Fruit fly (Drosophila melanogaster) whole organism, embryonic: ENCODE data around the gene yrt.
A peak's percentile ranks its signal among the peaks of the same experiment; 100 is the strongest.

Experiments
- Adf1 ChIP-seq: fragments of 200-800 bp; sonication (Bioruptor generic); IDR thresholded peaks from 2 replicates; pipeline ENCODE4 v1.3.6; 2022; ENCODE audit warnings: missing biosample characterization, missing genetic modification characterization
- B-H2 ChIP-seq: fragments of 200-800 bp; sonication (Bioruptor generic); optimal IDR thresholded peaks from 2 replicates; lab custom pipeline; 2018; ENCODE audit warnings: missing biosample characterization, mild to moderate bottlenecking, missing genetic modification characterization
- CG10431 ChIP-seq: fragments of 200-800 bp; sonication (Bioruptor generic); optimal IDR thresholded peaks from 3 replicates; lab custom pipeline; 2018; ENCODE audit warnings: missing biosample characterization, mild to moderate bottlenecking, missing genetic modification characterization
- CG10565 ChIP-seq: fragments of 200-800 bp; sonication (Bioruptor generic); optimal IDR thresholded peaks from 3 replicates; lab custom pipeline; 2016; ENCODE audit warnings: missing biosample characterization, mild to moderate bottlenecking, missing genetic modification characterization
- CG11247 ChIP-seq: fragments of 200-800 bp; sonication (Bioruptor generic); IDR thresholded peaks from 2 replicates; pipeline ENCODE4 v1.3.6; 2022; ENCODE audit warnings: missing biosample characterization, missing genetic modification characterization
- CG11696 ChIP-seq: fragments of 200-800 bp; sonication (Bioruptor generic); IDR thresholded peaks from 2 replicates; pipeline ENCODE4 v1.3.6; 2022; ENCODE audit warnings: missing biosample characterization, missing genetic modification characterization
- CG12236 ChIP-seq: fragments of 200-800 bp; sonication (Bioruptor generic); optimal IDR thresholded peaks from 2 replicates; lab custom pipeline; 2016; ENCODE audit warnings: missing biosample characterization, missing genetic modification characterization
- CG12299 ChIP-seq: fragments of 200-800 bp; sonication (Bioruptor generic); optimal IDR thresholded peaks from 2 replicates; lab custom pipeline; 2018; ENCODE audit warnings: missing biosample characterization, mild to moderate bottlenecking, missing genetic modification characterization
- CG15696 ChIP-seq: fragments of 200-800 bp; sonication (Bioruptor generic); optimal IDR thresholded peaks from 2 replicates; lab custom pipeline; 2019; ENCODE audit warnings: missing biosample characterization, mild to moderate bottlenecking, missing genetic modification characterization, moderate library complexity
- CG16813 ChIP-seq: fragments of 200-800 bp; sonication (Bioruptor generic); IDR thresholded peaks from 3 replicates; pipeline ENCODE4 v1.3.6; 2022; ENCODE audit warnings: missing biosample characterization, missing genetic modification characterization; ENCODE audit not compliant: partially characterized antibody
- CG17612 ChIP-seq: fragments of 200-800 bp; sonication (Bioruptor generic); IDR thresholded peaks from 2 replicates; pipeline ENCODE4 v1.3.6; 2022; ENCODE audit warnings: missing biosample characterization, missing genetic modification characterization
- CG2120 ChIP-seq: fragments of 200-800 bp; sonication (Bioruptor generic); optimal IDR thresholded peaks from 3 replicates; lab custom pipeline; 2016; ENCODE audit warnings: missing biosample characterization, missing genetic modification characterization
- CG2875 ChIP-seq: fragments of 200-800 bp; sonication (Bioruptor generic); optimal IDR thresholded peaks from 2 replicates; lab custom pipeline; 2017; ENCODE audit warnings: missing biosample characterization, mild to moderate bottlenecking, missing genetic modification characterization, missing genetic modification reagents
- CG3838 ChIP-seq: fragments of 200-800 bp; sonication (Bioruptor generic); optimal IDR thresholded peaks from 3 replicates; lab custom pipeline; 2016; ENCODE audit warnings: missing biosample characterization, missing genetic modification characterization
- CG4617 ChIP-seq: fragments of 200-800 bp; sonication (Bioruptor generic); optimal IDR thresholded peaks from 3 replicates; lab custom pipeline; 2016; ENCODE audit warnings: missing biosample characterization, missing genetic modification characterization, borderline replicate concordance
- CG6791 ChIP-seq: fragments of 200-800 bp; sonication (Bioruptor generic); IDR thresholded peaks from 3 replicates; pipeline ENCODE4 v1.3.6; 2022; ENCODE audit warnings: missing biosample characterization, missing genetic modification characterization; ENCODE audit not compliant: partially characterized antibody
- CG6813 ChIP-seq: fragments of 200-800 bp; sonication (Bioruptor generic); optimal IDR thresholded peaks from 2 replicates; lab custom pipeline; 2017; ENCODE audit warnings: missing biosample characterization, missing genetic modification characterization, mild to moderate bottlenecking, moderate library complexity, missing genetic modification reagents
- CG8281 ChIP-seq: fragments of 200-800 bp; sonication (Bioruptor generic); optimal IDR thresholded peaks from 2 replicates; lab custom pipeline; 2018; ENCODE audit warnings: missing biosample characterization, mild to moderate bottlenecking, missing genetic modification characterization, moderate library complexity
- CG9437 ChIP-seq: fragments of 200-800 bp; sonication (Bioruptor generic); optimal IDR thresholded peaks from 2 replicates; lab custom pipeline; 2018; ENCODE audit warnings: missing biosample characterization, mild to moderate bottlenecking, missing genetic modification characterization
- Chrac-16 ChIP-seq: fragments of 200-800 bp; sonication (Bioruptor generic); optimal IDR thresholded peaks from 3 replicates; lab custom pipeline; 2016; ENCODE audit warnings: missing biosample characterization, missing genetic modification characterization
- E2f2 ChIP-seq: fragments of 200-800 bp; sonication (Bioruptor generic); IDR thresholded peaks from 2 replicates; pipeline ENCODE4 v1.3.6; 2022; ENCODE audit warnings: missing biosample characterization, missing genetic modification characterization
- Eip74EF ChIP-seq, 2 experiments: fragments of 200-800 bp in 1 of 2; fragments of >200 bp in 1 of 2; sonication (Bioruptor generic) in 1 of 2; optimal IDR thresholded peaks; 2 replicates each; lab custom pipeline; 2017 to 2019; ENCODE audit warnings: missing biosample characterization in 2 of 2, missing genetic modification characterization in 2 of 2, mild to moderate bottlenecking in 1 of 2, moderate library complexity in 1 of 2
- Fer2 ChIP-seq: fragments of 200-800 bp; sonication (Bioruptor generic); optimal IDR thresholded peaks from 2 replicates; lab custom pipeline; 2018; ENCODE audit warnings: missing biosample characterization, mild to moderate bottlenecking, missing genetic modification characterization, moderate library complexity
- HmgZ ChIP-seq: fragments of 200-800 bp; sonication (Bioruptor generic); optimal IDR thresholded peaks from 2 replicates; lab custom pipeline; 2018; ENCODE audit warnings: missing biosample characterization, mild to moderate bottlenecking, missing genetic modification characterization
- Hmr ChIP-seq: fragments of 200-800 bp; sonication (Bioruptor generic); optimal IDR thresholded peaks from 3 replicates; lab custom pipeline; 2017; ENCODE audit warnings: mild to moderate bottlenecking, missing biosample characterization, missing genetic modification reagents, missing genetic modification characterization
- Med ChIP-seq: fragments of 200-800 bp; sonication (Bioruptor generic); peaks from one replicate; lab custom pipeline; 2016; ENCODE audit warnings: missing biosample characterization, missing genetic modification characterization, mild to moderate bottlenecking, inconsistent platforms, moderate library complexity
- Meics ChIP-seq: fragments of 200-800 bp; sonication (Bioruptor generic); optimal IDR thresholded peaks from 2 replicates; lab custom pipeline; 2017; ENCODE audit warnings: missing biosample characterization, mild to moderate bottlenecking, missing genetic modification characterization
- Sox100B ChIP-seq: fragments of 200-800 bp; sonication (Bioruptor generic); optimal IDR thresholded peaks from 3 replicates; lab custom pipeline; 2018; ENCODE audit warnings: missing biosample characterization, mild to moderate bottlenecking, missing genetic modification characterization
- TFAM ChIP-seq: fragments of 200-800 bp; sonication (Bioruptor generic); optimal IDR thresholded peaks from 2 replicates; lab custom pipeline; 2017; ENCODE audit warnings: missing biosample characterization, missing genetic modification characterization, inconsistent platforms
- YL-1 ChIP-seq: fragments of 200-800 bp; sonication (Bioruptor generic); optimal IDR thresholded peaks from 3 replicates; lab custom pipeline; 2017; ENCODE audit warnings: missing biosample characterization, mild to moderate bottlenecking, missing genetic modification characterization
- bsh ChIP-seq, 2 experiments: fragments of 200-800 bp; sonication (Bioruptor generic); optimal IDR thresholded peaks; 2 replicates each; lab custom pipeline; 2017 to 2018; ENCODE audit warnings: mild to moderate bottlenecking in 2 of 2, missing biosample characterization in 2 of 2, missing genetic modification characterization in 2 of 2, moderate library complexity in 1 of 2
- cas ChIP-seq: fragments of 200-800 bp; sonication (Bioruptor generic); IDR thresholded peaks from 2 replicates; pipeline ENCODE4 v1.3.6; 2022; ENCODE audit warnings: missing biosample characterization, missing genetic modification characterization
- chm ChIP-seq: fragments of 200-800 bp; sonication (Bioruptor generic); IDR thresholded peaks from 2 replicates; pipeline ENCODE4 v1.3.6; 2022; ENCODE audit warnings: missing biosample characterization, missing genetic modification characterization
- chn ChIP-seq: fragments of 200-800 bp; sonication (Bioruptor generic); optimal IDR thresholded peaks from 2 replicates; lab custom pipeline; 2016; ENCODE audit warnings: missing biosample characterization, missing genetic modification characterization
- disco-r ChIP-seq: fragments of 200-800 bp; sonication (Bioruptor generic); optimal IDR thresholded peaks from 2 replicates; lab custom pipeline; 2016; ENCODE audit warnings: missing biosample characterization, missing genetic modification characterization
- fd102C ChIP-seq: fragments of 200-800 bp; sonication (Bioruptor generic); optimal IDR thresholded peaks from 2 replicates; lab custom pipeline; 2018; ENCODE audit warnings: missing biosample characterization, mild to moderate bottlenecking, missing genetic modification characterization, moderate library complexity
- fu2 ChIP-seq: fragments of 200-800 bp; sonication (Bioruptor generic); optimal IDR thresholded peaks from 2 replicates; lab custom pipeline; 2016; ENCODE audit warnings: missing biosample characterization, missing genetic modification characterization
- kah ChIP-seq: fragments of 200-800 bp; sonication (Bioruptor generic); optimal IDR thresholded peaks from 2 replicates; lab custom pipeline; 2018; ENCODE audit warnings: missing biosample characterization, mild to moderate bottlenecking, missing genetic modification characterization
- kni ChIP-seq: fragments of 200-800 bp; sonication (Bioruptor generic); optimal IDR thresholded peaks from 3 replicates; lab custom pipeline; 2017; ENCODE audit warnings: mild to moderate bottlenecking, missing biosample characterization, missing genetic modification reagents, missing genetic modification characterization
- lbe ChIP-seq: fragments of 200-800 bp; sonication (Bioruptor generic); optimal IDR thresholded peaks from 2 replicates; lab custom pipeline; 2016; ENCODE audit warnings: missing biosample characterization, mild to moderate bottlenecking, missing genetic modification characterization
- lmd ChIP-seq: fragments of 200-800 bp; sonication (Bioruptor generic); IDR thresholded peaks from 2 replicates; pipeline ENCODE4 v1.3.6; 2022; ENCODE audit warnings: missing biosample characterization, missing genetic modification characterization
- org-1 ChIP-seq: fragments of 200-800 bp; sonication (Bioruptor generic); optimal IDR thresholded peaks from 2 replicates; lab custom pipeline; 2017; ENCODE audit warnings: missing biosample characterization, missing genetic modification characterization
- pzg ChIP-seq: fragments of 200-800 bp; sonication (Bioruptor generic); optimal IDR thresholded peaks from 3 replicates; lab custom pipeline; 2018; ENCODE audit warnings: missing biosample characterization, mild to moderate bottlenecking, missing genetic modification characterization, moderate library complexity
- rib ChIP-seq: fragments of 200-800 bp; sonication (Bioruptor generic); IDR thresholded peaks from 2 replicates; pipeline ENCODE4 v1.3.6; 2022; ENCODE audit warnings: missing biosample characterization, missing genetic modification characterization
- scrt ChIP-seq: fragments of 200-800 bp; sonication (Bioruptor generic); optimal IDR thresholded peaks from 2 replicates; lab custom pipeline; 2018; ENCODE audit warnings: missing biosample characterization, mild to moderate bottlenecking, missing genetic modification characterization, moderate library complexity
- seq ChIP-seq: fragments of 200-800 bp; sonication (Bioruptor generic); IDR thresholded peaks from 2 replicates; pipeline ENCODE4 v1.3.6; 2022; ENCODE audit warnings: missing biosample characterization, missing genetic modification characterization
- tin ChIP-seq: fragments of 200-800 bp; sonication (Bioruptor generic); optimal IDR thresholded peaks from 3 replicates; lab custom pipeline; 2016; ENCODE audit warnings: missing biosample characterization, missing genetic modification characterization
- toy ChIP-seq: fragments of 200-800 bp; sonication (Bioruptor generic); IDR thresholded peaks from 2 replicates; pipeline ENCODE4 v1.3.6; 2022; ENCODE audit warnings: missing biosample characterization, missing genetic modification characterization
- zen ChIP-seq: fragments of 200-800 bp; sonication (Bioruptor generic); optimal IDR thresholded peaks from 3 replicates; lab custom pipeline; 2018; ENCODE audit warnings: missing biosample characterization, mild to moderate bottlenecking, missing genetic modification characterization, moderate library complexity
- zen2 ChIP-seq: fragments of 200-800 bp; sonication (Bioruptor generic); IDR thresholded peaks from 3 replicates; pipeline ENCODE4 v1.3.6; 2022; ENCODE audit warnings: missing biosample characterization, missing genetic modification characterization; ENCODE audit not compliant: partially characterized antibody

yrt gene

DNA sequence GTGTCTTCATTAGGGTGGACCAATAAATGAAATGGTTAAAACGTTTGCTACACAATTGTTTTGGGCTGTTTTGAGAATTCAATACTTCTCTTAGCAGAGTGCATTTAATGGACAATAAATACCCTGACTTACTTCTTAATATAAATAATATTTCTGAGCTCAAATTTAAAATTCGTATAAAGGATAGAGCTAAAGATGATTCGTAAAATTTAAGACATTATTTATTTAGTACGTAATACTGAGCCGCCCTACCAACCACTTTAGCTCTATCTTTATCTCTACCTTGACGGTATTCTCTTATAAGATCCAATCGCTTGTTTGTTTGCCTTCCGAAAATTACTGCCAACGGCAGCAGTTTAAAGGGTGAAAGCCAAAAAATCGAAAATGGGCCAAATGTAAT lies 1.2 kb downstream of the yrt start (continued):
- TF ChIP-seq CG11696 (GFP tag; lab: Robert Waterston, UW) = peak; percentile 75
- TF ChIP-seq CG6813 (GFP tag; lab: Kevin White, UChicago) = peak; percentile 78
- TF ChIP-seq CG15696 (tag; lab: Kevin White, UChicago) = peak; percentile 78
- peak; percentile 80 for TF ChIP-seq Med (GFP tag; lab: Kevin White, UChicago)
- peak; percentile 67 for TF ChIP-seq CG10431 (GFP tag; lab: Kevin White, UChicago)
- no peak for TF ChIP-seq kni
- TF ChIP-seq kah = peak; percentile 69
- no peak for TF ChIP-seq CG16813 (GFP tag; lab: Robert Waterston, UW)
- TF ChIP-seq CG6791 (GFP tag; lab: Robert Waterston, UW) = no peak
- peak; percentile 50 for TF ChIP-seq CG4617 (GFP tag; lab: Kevin White, UChicago)
- TF ChIP-seq YL-1 (GFP tag; lab: Kevin White, UChicago) = peak; percentile 46
- TF ChIP-seq org-1 (GFP tag; lab: Kevin White, UChicago) = peak; percentile 81
- TF ChIP-seq scrt (GFP tag; lab: Kevin White, UChicago) = peak; percentile 38
- TF ChIP-seq CG9437 (GFP tag; lab: Kevin White, UChicago) = peak; percentile 79
- no peak for TF ChIP-seq TFAM (GFP tag; lab: Kevin White, UChicago)
- peak; percentile 39 for TF ChIP-seq Adf1 (GFP tag; lab: Robert Waterston, UW)
- TF ChIP-seq lbe (GFP tag; lab: Kevin White, UChicago) = no peak
- peak; percentile 83 for TF ChIP-seq Hmr (GFP tag; lab: Kevin White, UChicago)
- TF ChIP-seq CG2875 (GFP tag; lab: Kevin White, UChicago) = peak; percentile 74
- peak; percentile 60 for TF ChIP-seq CG8281 (tag; lab: Kevin White, UChicago)
- 0 out of 2 replicates have a peak, but pooled peaks have one; percentile 30 for TF ChIP-seq CG17612 (GFP tag; lab: Robert Waterston, UW)
- TF ChIP-seq Meics = peak; percentile 78
- TF ChIP-seq rib (GFP tag; lab: Robert Waterston, UW) = no peak
- TF ChIP-seq Chrac-16 (GFP tag; lab: Kevin White, UChicago) = peak; percentile 73
- TF ChIP-seq bsh (GFP tag; optimal IDR thresholded peaks at IDR 0.05; lab: Kevin White, UChicago) = peak; percentile 77 to 91
- TF ChIP-seq zen2 (GFP tag; lab: Robert Waterston, UW) = no peak
- no peak for TF ChIP-seq fd102C (GFP tag; lab: Kevin White, UChicago)
- peak; percentile 49 for TF ChIP-seq CG11247
- TF ChIP-seq CG12236 (GFP tag; lab: Kevin White, UChicago) = peak; percentile 67
- TF ChIP-seq E2f2 (GFP tag; lab: Robert Waterston, UW) = peak; percentile 62
- peak; percentile 42 for TF ChIP-seq Fer2 (tag; lab: Kevin White, UChicago)
- peak; percentile 45 for TF ChIP-seq chn
- peak in 1 of 2 experiments; percentile 65 for TF ChIP-seq Eip74EF (GFP tag; optimal IDR thresholded peaks at IDR 0.05; lab: Kevin White, UChicago)
- peak; percentile 89 for TF ChIP-seq HmgZ (tag; lab: Kevin White, UChicago)
- TF ChIP-seq pzg (GFP tag; lab: Kevin White, UChicago) = no peak
- peak; percentile 20 for TF ChIP-seq fu2 (GFP tag; lab: Kevin White, UChicago)
- TF ChIP-seq CG12299 (tag; lab: Kevin White, UChicago) = peak; percentile 88
- no peak for TF ChIP-seq CG10565
- peak; percentile 68 for TF ChIP-seq Sox100B (GFP tag; lab: Kevin White, UChicago)
- TF ChIP-seq toy (GFP tag; lab: Robert Waterston, UW) = 0 out of 2 replicates have a peak, but pooled peaks have one; percentile 50
- TF ChIP-seq zen = peak; percentile 40
- peak; percentile 32 for TF ChIP-seq tin (GFP tag; lab: Kevin White, UChicago)
- TF ChIP-seq seq (GFP tag; lab: Robert Waterston, UW) = peak; percentile 86
- peak; percentile 80 for TF ChIP-seq CG2120 (GFP tag; lab: Kevin White, UChicago)
- peak; percentile 62 for TF ChIP-seq CG3838 (GFP tag; lab: Kevin White, UChicago)
- peak; percentile 74 for TF ChIP-seq lmd
- peak; percentile 21 for TF ChIP-seq B-H2 (GFP tag; lab: Kevin White, UChicago)
- peak; percentile 37; the same call in 1 of the 2 replicates for TF ChIP-seq cas (GFP tag; lab: Robert Waterston, UW)
- TF ChIP-seq disco-r (GFP tag; lab: Kevin White, UChicago) = no peak
- TF ChIP-seq chm (GFP tag; lab: Robert Waterston, UW) = peak; percentile 68; the same call in 1 of the 2 replicates
